Comparison of ENCODE assay signal across 2 fruit fly cellular contexts in the genomic region with DNA sequence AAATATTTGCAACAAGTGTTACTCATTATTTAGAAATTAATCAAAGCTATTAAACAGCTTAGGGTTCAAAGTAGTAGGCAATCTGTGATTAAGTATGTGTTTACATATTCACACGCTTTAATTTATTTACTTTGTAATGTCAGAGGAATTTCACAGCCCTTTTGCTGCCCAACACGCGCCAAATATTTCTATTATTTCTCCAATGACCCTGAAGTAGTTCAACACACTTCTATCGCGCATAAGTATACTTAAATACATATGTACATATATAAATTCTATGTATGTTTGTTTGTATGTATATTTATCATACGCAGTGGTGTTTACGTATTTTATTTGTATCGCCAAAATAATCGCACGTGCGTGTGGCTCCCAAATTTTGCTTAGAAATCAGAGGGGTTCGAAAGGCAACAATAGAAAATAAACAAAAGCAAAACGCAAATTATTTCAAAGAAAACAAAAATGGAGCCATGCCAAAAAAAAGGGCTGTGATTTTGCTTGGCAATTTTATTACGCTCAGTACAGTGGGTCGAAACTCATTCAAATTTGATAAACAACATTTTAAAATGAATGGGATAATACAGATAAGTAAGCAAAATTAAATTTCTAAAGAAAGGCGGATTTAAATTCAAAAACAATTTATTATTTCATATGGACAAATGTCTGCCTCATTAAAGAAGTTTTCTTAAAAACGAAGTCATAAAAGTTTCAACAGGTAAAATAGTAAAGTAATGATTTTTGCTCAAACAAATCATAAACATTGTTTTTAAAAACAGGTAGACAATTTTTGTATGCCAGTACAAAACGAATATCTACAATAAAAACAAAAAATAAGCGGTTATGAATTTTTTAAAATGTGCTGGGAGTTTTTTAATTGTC.
A peak's percentile ranks its signal among the peaks of the same experiment; 100 is the strongest.
TF ChIP-seq lines count a peak whose summit lies in the region.

No protein-coding gene starts in this region.

TF ChIP-seq in whole organism, embryonic, 481 proteins besides CTCF, POLR2A, EP300 and RAD21 (continued from another document and continues in another):
- TF ChIP-seq tio (GFP tag; optimal IDR thresholded peaks at IDR 0.05; lab: Kevin White, UChicago) (no peak), pb (GFP tag; optimal IDR thresholded peaks at IDR 0.05; lab: Kevin White, UChicago) (peak; percentile 2), Awh (GFP tag; IDR thresholded peaks at IDR 0.05; lab: Robert Waterston, UW) (no peak), Nf-YC (tag; optimal IDR thresholded peaks at IDR 0.05; lab: Kevin White, UChicago) (peak; percentile 33), TFAM (GFP tag; optimal IDR thresholded peaks at IDR 0.05; lab: Kevin White, UChicago) (no peak), Hsf (GFP tag; optimal IDR thresholded peaks at IDR 0.05; lab: Kevin White, UChicago) (peak; percentile 51), Myb (GFP tag; optimal IDR thresholded peaks at IDR 0.05; lab: Kevin White, UChicago) (peak; percentile 35), dysf (GFP tag; IDR thresholded peaks at IDR 0.05; lab: Robert Waterston, UW) (peak; percentile 46; the same call in 1 of the 3 replicates), fd96Cb (tag; optimal IDR thresholded peaks at IDR 0.05; lab: Kevin White, UChicago) (peak; percentile 8), Oaz (GFP tag; IDR thresholded peaks at IDR 0.05; lab: Robert Waterston, UW) (0 out of 2 replicates have a peak, but pooled peaks have one; percentile 30), abd-A (tag; optimal IDR thresholded peaks at IDR 0.05; lab: Kevin White, UChicago) (no peak), CG6854 (GFP tag; optimal IDR thresholded peaks at IDR 0.05; lab: Kevin White, UChicago) (peak; percentile 6), gcm2 (GFP tag; optimal IDR thresholded peaks at IDR 0.05; lab: Kevin White, UChicago) (no peak), Bdp1 (GFP tag; optimal IDR thresholded peaks at IDR 0.05; lab: Kevin White, UChicago) (no peak), zfh2 (GFP tag; optimal IDR thresholded peaks at IDR 0.05; lab: Kevin White, UChicago) (peak; percentile 70), CG1832 (GFP tag; optimal IDR thresholded peaks at IDR 0.05; lab: Kevin White, UChicago) (no peak), odd (GFP tag; optimal IDR thresholded peaks at IDR 0.05; lab: Kevin White, UChicago) (peak; percentile 23), CG3281 (GFP tag; optimal IDR thresholded peaks at IDR 0.05; lab: Kevin White, UChicago) (peak; percentile 80), bsh (GFP tag; optimal IDR thresholded peaks at IDR 0.05; lab: Kevin White, UChicago) (no peak), CG18599 (GFP tag; optimal IDR thresholded peaks at IDR 0.05; lab: Kevin White, UChicago) (peak; percentile 42), Side (GFP tag; optimal IDR thresholded peaks at IDR 0.05; lab: Kevin White, UChicago) (peak; percentile 54), Tbp (GFP tag; optimal IDR thresholded peaks at IDR 0.05; lab: Kevin White, UChicago) (no peak), Mad (GFP tag; optimal IDR thresholded peaks at IDR 0.05; lab: Kevin White, UChicago) (no peak), B-H1 (GFP tag; IDR thresholded peaks at IDR 0.05; lab: Robert Waterston, UW) (peak; percentile 28; the same call in 1 of the 3 replicates), CG15269 (tag; optimal IDR thresholded peaks at IDR 0.05; lab: Kevin White, UChicago) (peak; percentile 57), Meics (GFP tag; optimal IDR thresholded peaks at IDR 0.05; lab: Kevin White, UChicago) (peak; percentile 81), CG11504 (tag; optimal IDR thresholded peaks at IDR 0.05; lab: Kevin White, UChicago) (peak; percentile 67), CG1024 (GFP tag; IDR thresholded peaks at IDR 0.05; lab: Robert Waterston, UW) (no peak), CG6689 (GFP tag; IDR thresholded peaks at IDR 0.05; lab: Robert Waterston, UW) (0 out of 2 replicates have a peak, but pooled peaks have one; percentile 26), CG33213 (GFP tag; optimal IDR thresholded peaks at IDR 0.05; lab: Kevin White, UChicago) (no peak), CG4617 (GFP tag; optimal IDR thresholded peaks at IDR 0.05; lab: Kevin White, UChicago; ENCODE audit: borderline replicate concordance) (no peak), Six4 (GFP tag; optimal IDR thresholded peaks at IDR 0.05; lab: Kevin White, UChicago) (peak; percentile 25), Atf3 (GFP tag; optimal IDR thresholded peaks at IDR 0.05; lab: Kevin White, UChicago) (no peak), dmrt11E (tag; optimal IDR thresholded peaks at IDR 0.05; lab: Kevin White, UChicago) (peak; percentile 6), nmo (GFP tag; optimal IDR thresholded peaks at IDR 0.05; lab: Kevin White, UChicago) (peak; percentile 37), Hr51 (GFP tag; optimal IDR thresholded peaks at IDR 0.05; lab: Kevin White, UChicago) (peak in 1 of 2 experiments; percentile 72), lab (GFP tag; optimal IDR thresholded peaks at IDR 0.05; lab: Kevin White, UChicago) (peak; percentile 56), CG10959 (GFP tag; IDR thresholded peaks at IDR 0.05; lab: Robert Waterston, UW) (no peak), dpn (GFP tag; optimal IDR thresholded peaks at IDR 0.05; lab: Kevin White, UChicago) (peak; percentile 24 to 83), row (GFP tag; IDR thresholded peaks at IDR 0.05; lab: Robert Waterston, UW) (peak; percentile 60; the same call in 2 of the 3 replicates), crp (GFP tag; optimal IDR thresholded peaks at IDR 0.05; lab: Kevin White, UChicago) (no peak), jigr1 (GFP tag; IDR thresholded peaks at IDR 0.05; lab: Robert Waterston, UW) (no peak), CG10267 (tag; optimal IDR thresholded peaks at IDR 0.05; lab: Kevin White, UChicago) (peak; percentile 29), gro (GFP tag; optimal IDR thresholded peaks at IDR 0.05; lab: Kevin White, UChicago) (no peak), CG16813 (GFP tag; IDR thresholded peaks at IDR 0.05; lab: Robert Waterston, UW; ENCODE audit: partially characterized antibody) (no peak), bcd (GFP tag; optimal IDR thresholded peaks at IDR 0.05; lab: Kevin White, UChicago) (peak; percentile 45), CG2889 (GFP tag; IDR thresholded peaks at IDR 0.05; lab: Robert Waterston, UW) (no peak), CG8924 (tag; optimal IDR thresholded peaks at IDR 0.05; lab: Kevin White, UChicago) (peak; percentile 51), HLH54F (GFP tag; optimal IDR thresholded peaks at IDR 0.05; lab: Kevin White, UChicago) (peak; percentile 54), tgo (GFP tag; IDR thresholded peaks at IDR 0.05; lab: Robert Waterston, UW) (0 out of 3 replicates have a peak, but pooled peaks have one; percentile 17), Atf6 (GFP tag; IDR thresholded peaks at IDR 0.05; lab: Robert Waterston, UW) (0 out of 2 replicates have a peak, but pooled peaks have one; percentile 28), dmrt99B (tag; optimal IDR thresholded peaks at IDR 0.05; lab: Kevin White, UChicago) (peak; percentile 54), CG3726 (GFP tag; IDR thresholded peaks at IDR 0.05; lab: Robert Waterston, UW) (no peak), cwo (GFP tag; optimal IDR thresholded peaks at IDR 0.05; lab: Kevin White, UChicago) (peak; percentile 93), eyg (GFP tag; optimal IDR thresholded peaks at IDR 0.05; lab: Kevin White, UChicago) (peak; percentile 23), danr (GFP tag; IDR thresholded peaks at IDR 0.05; lab: Robert Waterston, UW) (no peak), CG15011 (GFP tag; optimal IDR thresholded peaks at IDR 0.05; lab: Kevin White, UChicago) (peak; percentile 14), ken (GFP tag; IDR thresholded peaks at IDR 0.05; lab: Robert Waterston, UW) (no peak), CG13624 (GFP tag; optimal IDR thresholded peaks at IDR 0.05; lab: Kevin White, UChicago) (peak; percentile 58), yki (optimal IDR thresholded peaks at IDR 0.05; lab: Kevin White, UChicago) (no peak)

TF ChIP-seq in whole organism, prepupa, 60 proteins besides CTCF, POLR2A, EP300 and RAD21 (continued from another document):
- 0 out of 3 replicates have a peak, but pooled peaks have one; percentile 21 for TF ChIP-seq eg (GFP tag; IDR thresholded peaks at IDR 0.05; lab: Robert Waterston, UW)
- TF ChIP-seq Sox102F (GFP tag; optimal IDR thresholded peaks at IDR 0.05; lab: Kevin White, UChicago), result no peak
- TF ChIP-seq CG10669 (GFP tag; optimal IDR thresholded peaks at IDR 0.05; lab: Kevin White, UChicago), result no peak
- peak; percentile 34 for TF ChIP-seq Hr39 (GFP tag; optimal IDR thresholded peaks at IDR 0.05; lab: Kevin White, UChicago)
- no peak for TF ChIP-seq cyc (GFP tag; optimal IDR thresholded peaks at IDR 0.05; lab: Kevin White, UChicago)
- peak; percentile 69 for TF ChIP-seq Eip78C (GFP tag; lab: Kevin White, UChicago)
- TF ChIP-seq salr (GFP tag; optimal IDR thresholded peaks at IDR 0.05; lab: Kevin White, UChicago), result peak in 1 of 2 experiments; percentile 10
- TF ChIP-seq CG34406 (GFP tag; optimal IDR thresholded peaks at IDR 0.05; lab: Kevin White, UChicago), result no peak
- TF ChIP-seq lz (GFP tag; optimal IDR thresholded peaks at IDR 0.05; lab: Kevin White, UChicago), result no peak
- TF ChIP-seq CG15336 (GFP tag; IDR thresholded peaks at IDR 0.05; lab: Robert Waterston, UW), result 0 out of 2 replicates have a peak, but pooled peaks have one; percentile 22
- TF ChIP-seq CG3919 (GFP tag; optimal IDR thresholded peaks at IDR 0.05; lab: Kevin White, UChicago), result peak; percentile 13
- TF ChIP-seq svp (GFP tag; lab: Kevin White, UChicago), result no peak
- TF ChIP-seq dac (GFP tag; optimal IDR thresholded peaks at IDR 0.05; lab: Kevin White, UChicago), result no peak
- TF ChIP-seq Eip75B (GFP tag; optimal IDR thresholded peaks at IDR 0.05; lab: Kevin White, UChicago), result no peak
- no peak for TF ChIP-seq Ets96B (tag; optimal IDR thresholded peaks at IDR 0.05; lab: Kevin White, UChicago)
- no peak for TF ChIP-seq fd59A (GFP tag; optimal IDR thresholded peaks at IDR 0.05; lab: Kevin White, UChicago)
- no peak for TF ChIP-seq Gug (GFP tag; IDR thresholded peaks at IDR 0.05; lab: Robert Waterston, UW)
- TF ChIP-seq acj6 (GFP tag; optimal IDR thresholded peaks at IDR 0.05; lab: Kevin White, UChicago), result no peak
- no peak for TF ChIP-seq CG11762 (GFP tag; optimal IDR thresholded peaks at IDR 0.05; lab: Kevin White, UChicago; ENCODE audit: insufficient read depth)
- TF ChIP-seq spab (GFP tag; optimal IDR thresholded peaks at IDR 0.05; lab: Kevin White, UChicago), result no peak
- no peak for TF ChIP-seq OdsH (GFP tag; optimal IDR thresholded peaks at IDR 0.05; lab: Kevin White, UChicago)
- no peak for TF ChIP-seq Hr38 (GFP tag; optimal IDR thresholded peaks at IDR 0.05; lab: Kevin White, UChicago)
- no peak for TF ChIP-seq CG8119 (GFP tag; IDR thresholded peaks at IDR 0.05; lab: Robert Waterston, UW)
- TF ChIP-seq CG11294 (GFP tag; IDR thresholded peaks at IDR 0.05; lab: Robert Waterston, UW), result no peak
- no peak for TF ChIP-seq dsx (GFP tag; optimal IDR thresholded peaks at IDR 0.05; lab: Kevin White, UChicago; ENCODE audit: poor library complexity, severe bottlenecking)
- TF ChIP-seq CG3032 (tag; optimal IDR thresholded peaks at IDR 0.05; lab: Kevin White, UChicago), result no peak
- no peak for TF ChIP-seq CG1621 (tag; optimal IDR thresholded peaks at IDR 0.05; lab: Kevin White, UChicago)
- TF ChIP-seq topi (GFP tag; optimal IDR thresholded peaks at IDR 0.05; lab: Kevin White, UChicago), result peak; percentile 30
- peak; percentile 57 for TF ChIP-seq Hr4 (GFP tag; optimal IDR thresholded peaks at IDR 0.05; lab: Kevin White, UChicago)
- TF ChIP-seq esn (GFP tag; optimal IDR thresholded peaks at IDR 0.05; lab: Kevin White, UChicago), result peak; percentile 52
- no peak for TF ChIP-seq CG4318 (GFP tag; optimal IDR thresholded peaks at IDR 0.05; lab: Kevin White, UChicago)
- TF ChIP-seq CG9139 (GFP tag; optimal IDR thresholded peaks at IDR 0.05; lab: Kevin White, UChicago), result no peak
